Worm (Caenorhabditis elegans) whole organism, L2 larva: ENCODE results near the gene col-126.
A peak's percentile ranks its signal among the peaks of the same experiment; 100 is the strongest.

Experiments
- F13H6.1 ChIP-seq: sonication (generic microtip); optimal IDR thresholded peaks from 2 replicates; lab custom pipeline; 2016; ENCODE audit warnings: missing genetic modification characterization, missing compliant biosample characterization
- aly-2 ChIP-seq: fragments of 150-350 bp; optimal IDR thresholded peaks from 2 replicates; lab custom pipeline; 2014; ENCODE audit warnings: missing biosample characterization, missing genetic modification characterization
- blmp-1 ChIP-seq: sonication (generic microtip); optimal IDR thresholded peaks from 2 replicates; lab custom pipeline; 2017; ENCODE audit warnings: missing genetic modification characterization, mild to moderate bottlenecking, missing compliant biosample characterization, antibody characterized with exemption, moderate library complexity; ENCODE audit not compliant: insufficient read depth
- egl-27 ChIP-seq: sonication (generic microtip); optimal IDR thresholded peaks from 3 replicates; lab custom pipeline; 2017; ENCODE audit warnings: missing biosample characterization, missing genetic modification reagents, missing genetic modification characterization
- fos-1 ChIP-seq: fragments of 150-350 bp; optimal IDR thresholded peaks from 2 replicates; lab custom pipeline; 2014; ENCODE audit warnings: missing biosample characterization, missing genetic modification characterization
- lin-13 ChIP-seq: fragments of 150-350 bp; optimal IDR thresholded peaks from 2 replicates; lab custom pipeline; 2014; ENCODE audit warnings: missing biosample characterization, missing genetic modification reagents, missing genetic modification characterization
- lin-39 ChIP-seq: fragments of 150-350 bp; optimal IDR thresholded peaks from 2 replicates; lab custom pipeline; 2014; ENCODE audit warnings: missing biosample characterization, missing genetic modification reagents, missing genetic modification characterization
- nhr-11 ChIP-seq: fragments of 150-350 bp; optimal IDR thresholded peaks from 2 replicates; lab custom pipeline; 2014; ENCODE audit warnings: missing biosample characterization, missing genetic modification characterization
- nhr-237 ChIP-seq: fragments of 150-350 bp; optimal IDR thresholded peaks from 2 replicates; lab custom pipeline; 2014; ENCODE audit warnings: missing biosample characterization, missing genetic modification characterization
- sem-4 ChIP-seq: fragments of 150-350 bp; optimal IDR thresholded peaks from 2 replicates; lab custom pipeline; 2014; ENCODE audit warnings: missing biosample characterization, missing genetic modification reagents, missing genetic modification characterization
- unc-39 ChIP-seq: fragments of 150-350 bp; optimal IDR thresholded peaks from 2 replicates; lab custom pipeline; 2014; ENCODE audit warnings: missing biosample characterization, missing genetic modification characterization
- zag-1 ChIP-seq: fragments of 150-350 bp; optimal IDR thresholded peaks from 2 replicates; lab custom pipeline; 2014; ENCODE audit warnings: missing biosample characterization, missing genetic modification characterization

- no peak for TF ChIP-seq lin-39 (tag; lab: Kevin White, UChicago)
- no peak for TF ChIP-seq unc-39 (tag; lab: Kevin White, UChicago)
- no peak for TF ChIP-seq nhr-11 (tag; lab: Kevin White, UChicago)
- no peak for TF ChIP-seq F13H6.1 (tag; lab: Kevin White, UChicago)
- TF ChIP-seq nhr-237, result no peak
- no peak for TF ChIP-seq sem-4 (tag; lab: Kevin White, UChicago)
- TF ChIP-seq aly-2, result no peak
- TF ChIP-seq zag-1, result no peak
- no peak for TF ChIP-seq lin-13 (GFP tag; lab: Kevin White, UChicago)
- no peak for TF ChIP-seq egl-27 (tag; lab: Kevin White, UChicago)
- peak; percentile 22 for TF ChIP-seq blmp-1 (tag; lab: Kevin White, UChicago)
- no peak for TF ChIP-seq fos-1 (tag; lab: Kevin White, UChicago)
Observed at ce11 chrIV:11225206-11225605, 38.0 kb upstream of the col-126 start, which contains the start of gene col-125.
